Fruit fly (Drosophila melanogaster): ENCODE measurements around the gene CG33269.

- TF ChIP-seq gl (tag; optimal IDR thresholded peaks at IDR 0.05) (no peak), fd96Ca (GFP tag; IDR thresholded peaks at IDR 0.05) (no peak), CG9948 (tag; optimal IDR thresholded peaks at IDR 0.05) (no peak), CG17806 (tag; optimal IDR thresholded peaks at IDR 0.05) (no peak), CG8159 (tag; optimal IDR thresholded peaks at IDR 0.05) (no peak), CG15710 (tag; optimal IDR thresholded peaks at IDR 0.05) (no peak), D1 (tag; optimal IDR thresholded peaks at IDR 0.05) (no peak), CG34367 (tag; optimal IDR thresholded peaks at IDR 0.05) (no peak), Snoo (tag; optimal IDR thresholded peaks at IDR 0.05) (no peak), rn (GFP tag; IDR thresholded peaks at IDR 0.05) (no peak), CG12605 (GFP tag; IDR thresholded peaks at IDR 0.05) (no peak), Pif1A (GFP tag; optimal IDR thresholded peaks at IDR 0.05) (no peak), CG13204 (GFP tag; optimal IDR thresholded peaks at IDR 0.05) (no peak)
Measured at dm6 chr3L:11539511-11540329, 42.3 kb downstream of the CG33269 start.

Measured in whole organism, pupa.